Fruit fly (Drosophila melanogaster): ENCODE measurements around the gene CG12065.
A peak's percentile ranks its signal among the peaks of the same experiment; 100 is the strongest.

DNA sequence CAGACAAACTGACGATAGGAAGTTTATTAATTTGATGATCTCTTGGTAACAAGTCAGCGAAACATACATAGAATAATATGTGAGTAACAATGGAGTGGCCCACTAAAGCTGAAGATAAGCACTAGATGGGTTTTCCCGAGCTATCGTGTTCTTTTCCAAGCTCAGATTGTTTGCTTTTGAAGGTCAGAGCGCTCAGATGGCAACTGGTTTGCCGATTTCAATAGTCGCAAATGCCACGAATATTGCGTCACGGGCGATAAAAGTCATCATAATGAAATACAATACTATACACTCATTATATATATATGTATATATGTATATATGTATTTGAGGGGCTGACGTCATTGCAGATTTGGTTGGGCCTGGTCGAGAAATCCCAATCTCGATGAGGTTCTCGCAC lies 5.8 kb downstream of the CG12065 start:
- TF ChIP-seq pan (optimal IDR thresholded peaks at IDR 0.05) = no peak
- TF ChIP-seq N (GFP tag; optimal IDR thresholded peaks at IDR 0.05) = no peak
- TF ChIP-seq usp (GFP tag; optimal IDR thresholded peaks at IDR 0.05) = no peak
- no peak for TF ChIP-seq brk (GFP tag; optimal IDR thresholded peaks at IDR 0.05)
- no peak for TF ChIP-seq OdsH (GFP tag; optimal IDR thresholded peaks at IDR 0.05)
- TF ChIP-seq lola (GFP tag; optimal IDR thresholded peaks at IDR 0.05) = no peak
- no peak for TF ChIP-seq Jra (GFP tag; optimal IDR thresholded peaks at IDR 0.05)
- no peak for TF ChIP-seq fru (GFP tag; optimal IDR thresholded peaks at IDR 0.05)
- TF ChIP-seq woc (GFP tag; optimal IDR thresholded peaks at IDR 0.05) = no peak
- no peak for TF ChIP-seq HLH106 (tag; optimal IDR thresholded peaks at IDR 0.05)
- no peak for TF ChIP-seq rgr (GFP tag; optimal IDR thresholded peaks at IDR 0.05)
- TF ChIP-seq Rel (GFP tag; optimal IDR thresholded peaks at IDR 0.05) = no peak
- TF ChIP-seq Rel (tag; optimal IDR thresholded peaks at IDR 0.05) = peak; percentile 64
